Worm (Caenorhabditis elegans) whole organism, midembryonic: ENCODE measurements around the gene K02E7.4.

ENCODE experiments used
- T22C8.4 ChIP-seq: fragments of 200-800 bp; sonication (Bioruptor generic); IDR thresholded peaks from 2 replicates; pipeline ENCODE4 v1.3.6; 2022; ENCODE audit warnings: missing genetic modification characterization, missing compliant biosample characterization
- cog-1 ChIP-seq: sonication (generic microtip); optimal IDR thresholded peaks from 2 replicates; lab custom pipeline; 2016; ENCODE audit warnings: missing genetic modification characterization, missing compliant biosample characterization
- flt-1 ChIP-seq: fragments of 200-800 bp; sonication (Bioruptor generic); IDR thresholded peaks from 2 replicates; pipeline ENCODE4 v1.3.6; 2022; ENCODE audit warnings: missing genetic modification characterization, missing compliant biosample characterization
- klf-2 ChIP-seq: fragments of 200-800 bp; sonication (Bioruptor generic); conservative IDR thresholded peaks from 2 replicates; pipeline ENCODE4 v1.3.6; 2022; ENCODE audit warnings: missing genetic modification reagents, missing genetic modification characterization, missing compliant biosample characterization
- med-1 ChIP-seq: sonication (generic microtip); optimal IDR thresholded peaks from 2 replicates; lab custom pipeline; 2017; ENCODE audit warnings: missing genetic modification characterization, mild to moderate bottlenecking, missing compliant biosample characterization, antibody characterized with exemption, missing genetic modification reagents; ENCODE audit not compliant: insufficient read depth
- ztf-23 ChIP-seq: fragments of 200-800 bp; sonication (Bioruptor generic); IDR thresholded peaks from 2 replicates; pipeline ENCODE4 v1.3.6; 2022; ENCODE audit warnings: missing genetic modification reagents, missing genetic modification characterization, missing compliant biosample characterization

DNA sequence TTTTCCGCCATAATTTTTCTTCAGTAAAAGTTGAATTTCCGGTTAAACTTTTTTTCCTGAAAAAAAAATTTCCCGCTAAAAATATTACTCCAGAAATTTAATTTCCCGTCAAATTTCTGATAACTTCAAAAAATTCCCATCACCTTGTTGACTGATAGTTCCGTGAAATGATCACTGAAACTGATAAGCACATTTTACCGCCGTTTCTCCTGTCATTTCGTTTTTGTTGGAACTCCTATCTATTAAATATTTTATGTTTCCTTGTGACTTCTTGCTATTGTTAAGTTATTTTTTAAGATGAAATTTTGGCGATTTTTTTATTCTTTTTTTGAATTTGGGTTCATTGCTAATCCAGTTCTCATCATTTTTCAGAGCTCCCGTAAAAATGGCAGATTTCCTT lies 43.6 kb upstream of the K02E7.4 start, which contains the start of gene math-34:
- no peak for TF ChIP-seq T22C8.4 (GFP tag; lab: Robert Waterston, UW)
- no peak for TF ChIP-seq ztf-23
- TF ChIP-seq med-1, result no peak
- TF ChIP-seq flt-1, result no peak
- TF ChIP-seq cog-1 (tag; lab: Kevin White, UChicago), result no peak
- no peak for TF ChIP-seq klf-2 (GFP tag; lab: Robert Waterston, UW)
